Fruit fly (Drosophila melanogaster) whole organism, embryonic: ENCODE results near the gene CG15878.

Experiments
- Atf-2 ChIP-seq: fragments of 200-800 bp; sonication (Bioruptor generic); optimal IDR thresholded peaks from 2 replicates; lab custom pipeline; 2016; ENCODE audit warnings: missing biosample characterization, missing genetic modification characterization
- CG10321 ChIP-seq: fragments of 200-800 bp; sonication (Bioruptor generic); IDR thresholded peaks from 2 replicates; pipeline ENCODE4 v1.3.6; 2022; ENCODE audit warnings: missing biosample characterization, missing genetic modification characterization
- CG13287 ChIP-seq: fragments of 200-800 bp; sonication (Bioruptor generic); IDR thresholded peaks from 2 replicates; pipeline ENCODE4 v1.3.6; 2022; ENCODE audit warnings: missing biosample characterization, missing genetic modification characterization; ENCODE audit not compliant: partially characterized antibody
- CG14860 ChIP-seq: fragments of 200-800 bp; sonication (Bioruptor generic); IDR thresholded peaks from 3 replicates; pipeline ENCODE4 v1.3.6; 2022; ENCODE audit warnings: missing biosample characterization, missing genetic modification characterization; ENCODE audit not compliant: partially characterized antibody
- CG1647 ChIP-seq: fragments of 200-800 bp; sonication (Bioruptor generic); optimal IDR thresholded peaks from 3 replicates; lab custom pipeline; 2016; ENCODE audit warnings: missing biosample characterization, missing genetic modification characterization
- CG3163 ChIP-seq: fragments of 200-800 bp; sonication (Bioruptor generic); optimal IDR thresholded peaks from 3 replicates; lab custom pipeline; 2016; ENCODE audit warnings: missing biosample characterization, missing genetic modification characterization
- CG3407 ChIP-seq: fragments of 200-800 bp; sonication (Bioruptor generic); optimal IDR thresholded peaks from 2 replicates; lab custom pipeline; 2018; ENCODE audit warnings: missing biosample characterization, mild to moderate bottlenecking, missing genetic modification characterization
- CG6765 ChIP-seq: fragments of 200-800 bp; sonication (Bioruptor generic); optimal IDR thresholded peaks from 3 replicates; lab custom pipeline; 2017; ENCODE audit warnings: missing biosample characterization, mild to moderate bottlenecking, missing genetic modification characterization
- CG6854 ChIP-seq: fragments of 200-800 bp; sonication (Bioruptor generic); optimal IDR thresholded peaks from 3 replicates; lab custom pipeline; 2017; ENCODE audit warnings: missing biosample characterization, mild to moderate bottlenecking, missing genetic modification characterization
- CG8281 ChIP-seq: fragments of 200-800 bp; sonication (Bioruptor generic); optimal IDR thresholded peaks from 2 replicates; lab custom pipeline; 2018; ENCODE audit warnings: missing biosample characterization, mild to moderate bottlenecking, missing genetic modification characterization, moderate library complexity
- CG8290 ChIP-seq, 3 experiments: fragments of 200-800 bp; sonication (Bioruptor generic); optimal IDR thresholded peaks; 2 replicates each; lab custom pipeline; 2016 to 2019; ENCODE audit warnings: missing biosample characterization in 3 of 3, missing genetic modification characterization in 3 of 3, mild to moderate bottlenecking in 2 of 3, moderate library complexity in 1 of 3
- CG9215 ChIP-seq: fragments of 200-800 bp; sonication (Bioruptor generic); IDR thresholded peaks from 2 replicates; pipeline ENCODE4 v1.3.6; 2022; ENCODE audit warnings: missing biosample characterization, missing genetic modification characterization
- CG9797 ChIP-seq: fragments of 200-800 bp; sonication (Bioruptor generic); optimal IDR thresholded peaks from 3 replicates; lab custom pipeline; 2018; ENCODE audit warnings: missing biosample characterization, mild to moderate bottlenecking, missing genetic modification characterization
- CG9817 ChIP-seq: fragments of 200-800 bp; sonication (Bioruptor generic); optimal IDR thresholded peaks from 2 replicates; lab custom pipeline; 2018; ENCODE audit warnings: missing biosample characterization, mild to moderate bottlenecking, missing genetic modification characterization, moderate library complexity
- CHES-1-like ChIP-seq: fragments of 200-800 bp; sonication (Bioruptor generic); optimal IDR thresholded peaks from 2 replicates; lab custom pipeline; 2016; ENCODE audit warnings: missing biosample characterization, missing genetic modification characterization
- Chrac-16 ChIP-seq: fragments of 200-800 bp; sonication (Bioruptor generic); optimal IDR thresholded peaks from 3 replicates; lab custom pipeline; 2016; ENCODE audit warnings: missing biosample characterization, missing genetic modification characterization
- D ChIP-seq, 2 experiments: fragments of 200-800 bp in 1 of 2; fragments of >200 bp in 1 of 2; sonication (Bioruptor generic) in 1 of 2; optimal IDR thresholded peaks; 2 replicates in 1 of 2; 3 replicates in 1 of 2; lab custom pipeline; 2017; ENCODE audit warnings: mild to moderate bottlenecking in 1 of 2, missing biosample characterization in 1 of 2, missing genetic modification characterization in 1 of 2, missing genetic modification reagents in 1 of 2
- Dad ChIP-seq: fragments of 200-800 bp; sonication (Bioruptor generic); optimal IDR thresholded peaks from 3 replicates; lab custom pipeline; 2016; ENCODE audit warnings: missing biosample characterization, missing genetic modification characterization
- MESR4 ChIP-seq: fragments of 200-800 bp; sonication (Bioruptor generic); optimal IDR thresholded peaks from 2 replicates; lab custom pipeline; 2018; ENCODE audit warnings: missing biosample characterization, mild to moderate bottlenecking, missing genetic modification characterization, moderate library complexity
- MTF-1 ChIP-seq: fragments of 200-800 bp; sonication (Bioruptor generic); optimal IDR thresholded peaks from 2 replicates; lab custom pipeline; 2018; ENCODE audit warnings: missing biosample characterization, mild to moderate bottlenecking, missing genetic modification characterization, borderline replicate concordance
- Myb ChIP-seq: fragments of 200-800 bp; sonication (Bioruptor generic); optimal IDR thresholded peaks from 2 replicates; lab custom pipeline; 2016; ENCODE audit warnings: missing biosample characterization, missing genetic modification characterization
- Nf-YC ChIP-seq: fragments of 200-800 bp; optimal IDR thresholded peaks from 3 replicates; lab custom pipeline; 2019; ENCODE audit warnings: missing biosample characterization, mild to moderate bottlenecking, missing genetic modification characterization, moderate library complexity
- Opbp ChIP-seq: fragments of 200-800 bp; sonication (Bioruptor generic); IDR thresholded peaks from 3 replicates; pipeline ENCODE4 v1.3.6; 2022; ENCODE audit warnings: missing biosample characterization, missing genetic modification characterization; ENCODE audit not compliant: partially characterized antibody
- PHDP ChIP-seq: fragments of 200-800 bp; sonication (Bioruptor generic); optimal IDR thresholded peaks from 3 replicates; lab custom pipeline; 2018; ENCODE audit warnings: missing biosample characterization, mild to moderate bottlenecking, missing genetic modification characterization, moderate library complexity
- Pdp1 ChIP-seq, 2 experiments: fragments of 200-800 bp; sonication (Bioruptor generic); optimal IDR thresholded peaks; 3 replicates each; lab custom pipeline; 2016; ENCODE audit warnings: missing biosample characterization in 2 of 2, missing genetic modification characterization in 2 of 2, mild to moderate bottlenecking in 1 of 2, moderate library complexity in 1 of 2
- Rx ChIP-seq: fragments of 200-800 bp; sonication (Bioruptor generic); IDR thresholded peaks from 2 replicates; pipeline ENCODE4 v1.3.6; 2022; ENCODE audit warnings: missing biosample characterization, missing genetic modification characterization
- Trl ChIP-seq, 3 experiments: fragments of >200 bp in 2 of 3; fragments of 200-800 bp in 1 of 3; sonication (Bioruptor generic) in 1 of 3; optimal IDR thresholded peaks; 2 replicates in 1 of 3; 3 replicates in 2 of 3; lab custom pipeline; 2016 to 2017; ENCODE audit warnings: missing biosample characterization in 1 of 3, missing genetic modification characterization in 1 of 3
- Xbp1 ChIP-seq: fragments of 200-800 bp; sonication (Bioruptor generic); optimal IDR thresholded peaks from 3 replicates; lab custom pipeline; 2016; ENCODE audit warnings: missing biosample characterization, mild to moderate bottlenecking, missing genetic modification characterization
- exex ChIP-seq: fragments of 200-800 bp; sonication (Bioruptor generic); optimal IDR thresholded peaks from 4 replicates; lab custom pipeline; 2018; ENCODE audit warnings: missing biosample characterization, mild to moderate bottlenecking, missing genetic modification characterization, moderate library complexity
- fru ChIP-seq: fragments of >200 bp; optimal IDR thresholded peaks from 2 replicates; lab custom pipeline; 2017
- gcm ChIP-seq: fragments of 200-800 bp; sonication (Bioruptor generic); optimal IDR thresholded peaks from 2 replicates; lab custom pipeline; 2019; ENCODE audit warnings: missing biosample characterization, mild to moderate bottlenecking, missing genetic modification characterization, moderate library complexity
- gt ChIP-seq: fragments of 200-800 bp; sonication (Bioruptor generic); IDR thresholded peaks from 2 replicates; pipeline ENCODE4 v1.3.6; 2022; ENCODE audit warnings: missing biosample characterization, missing genetic modification characterization
- hth ChIP-seq: fragments of >200 bp; optimal IDR thresholded peaks from 2 replicates; lab custom pipeline; 2017; ENCODE audit warnings: inconsistent platforms
- ind ChIP-seq: fragments of 200-800 bp; sonication (Bioruptor generic); optimal IDR thresholded peaks from 3 replicates; lab custom pipeline; 2016; ENCODE audit warnings: missing biosample characterization, missing genetic modification characterization
- klu ChIP-seq: fragments of 200-800 bp; sonication (Bioruptor generic); IDR thresholded peaks from 2 replicates; pipeline ENCODE4 v1.3.6; 2022; ENCODE audit warnings: missing biosample characterization, missing genetic modification characterization
- luna ChIP-seq: fragments of 200-800 bp; sonication (Bioruptor generic); optimal IDR thresholded peaks from 2 replicates; lab custom pipeline; 2016; ENCODE audit warnings: missing biosample characterization, missing genetic modification characterization
- org-1 ChIP-seq: fragments of 200-800 bp; sonication (Bioruptor generic); optimal IDR thresholded peaks from 2 replicates; lab custom pipeline; 2017; ENCODE audit warnings: missing biosample characterization, missing genetic modification characterization
- ranshi ChIP-seq: fragments of 200-800 bp; sonication (Bioruptor generic); IDR thresholded peaks from 2 replicates; pipeline ENCODE4 v1.3.6; 2022; ENCODE audit warnings: missing biosample characterization, missing genetic modification characterization
- sens ChIP-seq: fragments of 200-800 bp; sonication (Bioruptor generic); peaks from one replicate; lab custom pipeline; 2016; ENCODE audit warnings: missing biosample characterization, missing genetic modification characterization
- sim ChIP-seq: fragments of 200-800 bp; sonication (Bioruptor generic); IDR thresholded peaks from 2 replicates; pipeline ENCODE4 v1.3.6; 2022; ENCODE audit warnings: missing biosample characterization, missing genetic modification characterization
- sob ChIP-seq: fragments of 200-800 bp; sonication (Bioruptor generic); IDR thresholded peaks from 2 replicates; pipeline ENCODE4 v1.3.6; 2022; ENCODE audit warnings: missing biosample characterization, missing genetic modification characterization
- tap ChIP-seq: fragments of 200-800 bp; optimal IDR thresholded peaks from 3 replicates; lab custom pipeline; 2019; ENCODE audit warnings: missing biosample characterization, mild to moderate bottlenecking, missing genetic modification characterization, moderate library complexity

CG15878 gene

dm6 chr3L:2170885-2171526, 41.3 kb downstream of the CG15878 start, which contains the start of gene CG5704 (continued):
- TF ChIP-seq Atf-2: no peak
- TF ChIP-seq MESR4 (GFP tag; lab: Kevin White, UChicago): no peak
- no peak for TF ChIP-seq CG6854 (GFP tag; lab: Kevin White, UChicago)
- no peak for TF ChIP-seq CG9817 (tag; lab: Kevin White, UChicago)
- no peak for TF ChIP-seq Nf-YC (tag; lab: Kevin White, UChicago)
- no peak for TF ChIP-seq PHDP
- no peak for TF ChIP-seq Xbp1 (GFP tag; lab: Kevin White, UChicago)
- TF ChIP-seq CG3163 (GFP tag; lab: Kevin White, UChicago): peak; percentile 56
- no peak for TF ChIP-seq sim (GFP tag; lab: Robert Waterston, UW)
- TF ChIP-seq CG9797: no peak
- TF ChIP-seq ind (GFP tag; lab: Kevin White, UChicago): no peak
- TF ChIP-seq sens (GFP tag; lab: Kevin White, UChicago): peak; percentile 4
- no peak for TF ChIP-seq CG14860 (GFP tag; lab: Robert Waterston, UW)
- no peak for TF ChIP-seq luna
- TF ChIP-seq CG13287 (GFP tag; lab: Robert Waterston, UW): no peak
- no peak for TF ChIP-seq gt (GFP tag; lab: Robert Waterston, UW)
- no peak for TF ChIP-seq CG6765 (GFP tag; lab: Kevin White, UChicago)
- no peak for TF ChIP-seq Rx
- TF ChIP-seq Trl (optimal IDR thresholded peaks at IDR 0.05; lab: Kevin White, UChicago): peak; percentile 53 to 78
- no peak for TF ChIP-seq Trl (GFP tag; optimal IDR thresholded peaks at IDR 0.05; lab: Kevin White, UChicago)
- peak; percentile 19 for TF ChIP-seq exex (tag; lab: Kevin White, UChicago)
- TF ChIP-seq klu (GFP tag; lab: Robert Waterston, UW): no peak
- TF ChIP-seq fru: no peak
- TF ChIP-seq Myb (GFP tag; lab: Kevin White, UChicago): peak; percentile 31
- TF ChIP-seq CG1647 (GFP tag; lab: Kevin White, UChicago): no peak
- TF ChIP-seq sob (GFP tag; lab: Robert Waterston, UW): no peak
- no peak for TF ChIP-seq CG8281
- TF ChIP-seq CG3407 (GFP tag; lab: Kevin White, UChicago): no peak
- peak in 1 of 2 experiments; percentile 39 for TF ChIP-seq Pdp1 (GFP tag; optimal IDR thresholded peaks at IDR 0.05; lab: Kevin White, UChicago)
- TF ChIP-seq CG9215 (GFP tag; lab: Robert Waterston, UW): no peak
- TF ChIP-seq Opbp (GFP tag; lab: Robert Waterston, UW): no peak
- TF ChIP-seq Chrac-16 (GFP tag; lab: Kevin White, UChicago): no peak
- no peak for TF ChIP-seq CG10321 (GFP tag; lab: Robert Waterston, UW)
- TF ChIP-seq CHES-1-like (GFP tag; lab: Kevin White, UChicago): no peak
- no peak for TF ChIP-seq ranshi (GFP tag; lab: Robert Waterston, UW)
- TF ChIP-seq Dad (GFP tag; lab: Kevin White, UChicago): no peak
- TF ChIP-seq org-1: no peak
- TF ChIP-seq D (optimal IDR thresholded peaks at IDR 0.05; lab: Kevin White, UChicago): no peak
- no peak for TF ChIP-seq D (GFP tag; optimal IDR thresholded peaks at IDR 0.05; lab: Kevin White, UChicago)
- no peak for TF ChIP-seq hth (lab: Kevin White, UChicago)
- TF ChIP-seq tap (tag; lab: Kevin White, UChicago): no peak
- TF ChIP-seq CG8290 (GFP tag; optimal IDR thresholded peaks at IDR 0.05; lab: Kevin White, UChicago): no peak
- no peak for TF ChIP-seq CG8290 (tag; optimal IDR thresholded peaks at IDR 0.05; lab: Kevin White, UChicago)
- no peak for TF ChIP-seq MTF-1
- no peak for TF ChIP-seq gcm (GFP tag; lab: Kevin White, UChicago)
